Worm (Caenorhabditis elegans) whole organism, L4 larva: ENCODE measurements around the gene inf-1.

ENCODE experiments used
- F10B5.3 ChIP-seq: sonication (generic microtip); optimal IDR thresholded peaks from 2 replicates; lab custom pipeline; 2016; ENCODE audit warnings: mild to moderate bottlenecking, missing genetic modification characterization, missing compliant biosample characterization
- F26F4.8 ChIP-seq: fragments of 200-800 bp; sonication (Bioruptor generic); conservative IDR thresholded peaks from 2 replicates; pipeline ENCODE4 v1.3.6; 2022; ENCODE audit warnings: missing genetic modification characterization, missing compliant biosample characterization
- F44E2.7 ChIP-seq: fragments of 200-800 bp; sonication (Bioruptor generic); IDR thresholded peaks from 2 replicates; pipeline ENCODE4 v2.1.2; 2022; ENCODE audit warnings: missing genetic modification characterization, missing compliant biosample characterization
- R02D3.7 ChIP-seq: fragments of 150-350 bp; sonication (generic microtip); optimal IDR thresholded peaks from 3 replicates; lab custom pipeline; 2014; ENCODE audit warnings: missing biosample characterization, missing genetic modification characterization
- T20F7.1 ChIP-seq: fragments of 200-800 bp; sonication (Bioruptor generic); optimal IDR thresholded peaks from 2 replicates; lab custom pipeline; 2018; ENCODE audit warnings: mild to moderate bottlenecking, missing genetic modification characterization, missing compliant biosample characterization
- Y48G9A.11 ChIP-seq: fragments of 200-800 bp; sonication (Bioruptor generic); IDR thresholded peaks from 2 replicates; pipeline ENCODE4 v1.3.6; 2022; ENCODE audit warnings: missing genetic modification reagents, missing genetic modification characterization, missing compliant biosample characterization
- Y5F2A.4 ChIP-seq: fragments of 200-800 bp; sonication (Bioruptor generic); optimal IDR thresholded peaks from 2 replicates; lab custom pipeline; 2018; ENCODE audit warnings: mild to moderate bottlenecking, missing genetic modification characterization, missing compliant biosample characterization
- Y75B8A.6 ChIP-seq: fragments of 200-800 bp; sonication (Bioruptor generic); IDR thresholded peaks from 2 replicates; pipeline ENCODE4 v1.3.6; 2022; ENCODE audit warnings: missing genetic modification reagents, missing genetic modification characterization, missing compliant biosample characterization
- arid-1 ChIP-seq: fragments of 200-800 bp; sonication (Bioruptor generic); conservative IDR thresholded peaks from 2 replicates; pipeline ENCODE4 v1.3.6; 2022; ENCODE audit warnings: missing genetic modification reagents, missing genetic modification characterization, missing compliant biosample characterization
- attf-4 ChIP-seq: sonication (generic microtip); optimal IDR thresholded peaks from 3 replicates; lab custom pipeline; 2017; ENCODE audit warnings: missing biosample characterization, missing genetic modification characterization
- ceh-20 ChIP-seq: fragments of 200-800 bp; sonication (Bioruptor generic); IDR thresholded peaks from 2 replicates; pipeline ENCODE4 v1.3.6; 2022; ENCODE audit warnings: missing genetic modification reagents, missing genetic modification characterization, missing compliant biosample characterization
- ceh-32 ChIP-seq: sonication (generic microtip); optimal IDR thresholded peaks from 2 replicates; lab custom pipeline; 2016; ENCODE audit warnings: mild to moderate bottlenecking, missing genetic modification characterization, missing compliant biosample characterization; ENCODE audit not compliant: poor library complexity
- ceh-82 ChIP-seq: sonication (generic microtip); optimal IDR thresholded peaks from 2 replicates; lab custom pipeline; 2017; ENCODE audit warnings: missing biosample characterization, missing genetic modification characterization
- ces-1 ChIP-seq: fragments of 150-350 bp; sonication (generic microtip); optimal IDR thresholded peaks from 4 replicates; lab custom pipeline; 2014; ENCODE audit warnings: missing biosample characterization, missing genetic modification reagents, missing genetic modification characterization
- daf-16 ChIP-seq, 3 experiments: sonication (generic microtip); optimal IDR thresholded peaks; 2 replicates each; lab custom pipeline; 2016 to 2017; ENCODE audit warnings: missing genetic modification characterization in 3 of 3, missing genetic modification reagents in 3 of 3, mild to moderate bottlenecking in 2 of 3, missing compliant biosample characterization in 2 of 3, missing biosample characterization in 1 of 3, moderate library complexity in 1 of 3
- daf-8 ChIP-seq: fragments of 200-800 bp; sonication (Bioruptor generic); IDR thresholded peaks from 2 replicates; pipeline ENCODE4 v1.3.6; 2022; ENCODE audit warnings: missing genetic modification characterization, missing compliant biosample characterization
- dmd-6 ChIP-seq: fragments of 200-800 bp; sonication (Bioruptor generic); IDR thresholded peaks from 2 replicates; pipeline ENCODE4 v1.3.6; 2022; ENCODE audit warnings: missing genetic modification reagents, missing genetic modification characterization, missing compliant biosample characterization
- dmd-8 ChIP-seq: fragments of 200-800 bp; sonication (Bioruptor generic); IDR thresholded peaks from 2 replicates; pipeline ENCODE4 v1.3.6; 2022; ENCODE audit warnings: missing genetic modification characterization, missing compliant biosample characterization
- duxl-1 ChIP-seq: sonication (generic microtip); optimal IDR thresholded peaks from 2 replicates; lab custom pipeline; 2016; ENCODE audit warnings: mild to moderate bottlenecking, missing genetic modification characterization, moderate library complexity, missing compliant biosample characterization; ENCODE audit not compliant: poor library complexity
- fkh-10 ChIP-seq: fragments of 150-350 bp; optimal IDR thresholded peaks from 2 replicates; lab custom pipeline; 2014; ENCODE audit warnings: missing biosample characterization, missing genetic modification reagents, missing genetic modification characterization
- hlh-30 ChIP-seq: sonication (generic microtip); optimal IDR thresholded peaks from 2 replicates; lab custom pipeline; 2017; ENCODE audit warnings: antibody characterized with exemption, mild to moderate bottlenecking, missing genetic modification characterization, missing compliant biosample characterization; ENCODE audit not compliant: insufficient read depth
- jun-1 ChIP-seq: fragments of 150-350 bp; optimal IDR thresholded peaks from 2 replicates; lab custom pipeline; 2014; ENCODE audit warnings: missing biosample characterization, missing genetic modification reagents, missing genetic modification characterization
- lim-7 ChIP-seq: fragments of 200-800 bp; sonication (Bioruptor generic); IDR thresholded peaks from 2 replicates; pipeline ENCODE4 v1.3.6; 2022; ENCODE audit warnings: missing genetic modification characterization, missing compliant biosample characterization
- lin-1 ChIP-seq: fragments of 200-800 bp; sonication (Bioruptor generic); IDR thresholded peaks from 2 replicates; pipeline ENCODE4 v1.3.6; 2022; ENCODE audit warnings: missing genetic modification reagents, missing genetic modification characterization, missing compliant biosample characterization
- lin-39 ChIP-seq: fragments of 150-350 bp; optimal IDR thresholded peaks from 2 replicates; lab custom pipeline; 2014; ENCODE audit warnings: missing biosample characterization, missing genetic modification reagents, missing genetic modification characterization
- lsy-2 ChIP-seq, 2 experiments: fragments of 150-350 bp in 1 of 2; sonication (generic microtip) in 1 of 2; optimal IDR thresholded peaks; 2 replicates each; lab custom pipeline; 2014 to 2017; ENCODE audit warnings: missing biosample characterization in 2 of 2, missing genetic modification characterization in 2 of 2
- madf-5 ChIP-seq, 2 experiments: fragments of 200-800 bp; sonication (Bioruptor generic); IDR thresholded peaks; 2 replicates each; pipeline ENCODE4 v1.3.6; 2022; ENCODE audit warnings: missing compliant biosample characterization in 2 of 2, missing genetic modification characterization in 2 of 2
- mdt-29 ChIP-seq: fragments of 200-800 bp; sonication (Bioruptor generic); IDR thresholded peaks from 2 replicates; pipeline ENCODE4 v1.3.6; 2022; ENCODE audit warnings: missing genetic modification reagents, missing genetic modification characterization, missing compliant biosample characterization
- mes-2 ChIP-seq: sonication (generic microtip); optimal IDR thresholded peaks from 2 replicates; lab custom pipeline; 2016; ENCODE audit warnings: missing genotype, mild to moderate bottlenecking, missing genetic modification characterization, missing compliant biosample characterization; ENCODE audit not compliant: poor library complexity, severe bottlenecking
- nhr-102 ChIP-seq: sonication (generic microtip); optimal IDR thresholded peaks from 2 replicates; lab custom pipeline; 2016; ENCODE audit warnings: mild to moderate bottlenecking, missing genetic modification characterization, moderate library complexity, missing compliant biosample characterization
- nhr-11 ChIP-seq: fragments of 150-350 bp; optimal IDR thresholded peaks from 2 replicates; lab custom pipeline; 2014; ENCODE audit warnings: missing biosample characterization, missing genetic modification characterization
- nhr-237 ChIP-seq: sonication (generic microtip); optimal IDR thresholded peaks from 2 replicates; lab custom pipeline; 2017; ENCODE audit warnings: missing biosample characterization, missing genetic modification characterization
- nhr-41 ChIP-seq: fragments of 200-800 bp; sonication (Bioruptor generic); IDR thresholded peaks from 2 replicates; pipeline ENCODE4 v1.3.6; 2022; ENCODE audit warnings: missing genetic modification reagents, missing genetic modification characterization, missing compliant biosample characterization
- nhr-48 ChIP-seq: sonication (generic microtip); optimal IDR thresholded peaks from 2 replicates; lab custom pipeline; 2016; ENCODE audit warnings: mild to moderate bottlenecking, missing genetic modification characterization, missing compliant biosample characterization
- nhr-77 ChIP-seq: fragments of 150-350 bp; optimal IDR thresholded peaks from 2 replicates; lab custom pipeline; 2014; ENCODE audit warnings: missing biosample characterization, missing genetic modification characterization
- pqm-1 ChIP-seq: sonication (generic microtip); optimal IDR thresholded peaks from 2 replicates; lab custom pipeline; 2017; ENCODE audit warnings: missing biosample characterization, missing genetic modification characterization
- rbr-2 ChIP-seq: sonication (generic microtip); optimal IDR thresholded peaks from 2 replicates; lab custom pipeline; 2016; ENCODE audit warnings: missing genotype, missing genetic modification characterization, missing compliant biosample characterization
- sdz-12 ChIP-seq: fragments of 200-800 bp; sonication (Bioruptor generic); optimal IDR thresholded peaks from 2 replicates; lab custom pipeline; 2018; ENCODE audit warnings: mild to moderate bottlenecking, missing genetic modification characterization, missing compliant biosample characterization
- set-16 ChIP-seq: fragments of 200-800 bp; sonication (Bioruptor generic); IDR thresholded peaks from 2 replicates; pipeline ENCODE4 v1.3.6; 2022; ENCODE audit warnings: missing genetic modification reagents, missing genetic modification characterization, missing compliant biosample characterization
- snpc-1.2 ChIP-seq: fragments of 200-800 bp; sonication (Bioruptor generic); IDR thresholded peaks from 2 replicates; pipeline ENCODE4 v1.3.6; 2022; ENCODE audit warnings: missing genetic modification reagents, missing genetic modification characterization, missing compliant biosample characterization
- spr-1 ChIP-seq: sonication (generic microtip); optimal IDR thresholded peaks from 2 replicates; lab custom pipeline; 2016; ENCODE audit warnings: mild to moderate bottlenecking, missing genetic modification characterization, missing compliant biosample characterization
- unc-39 ChIP-seq: sonication (generic microtip); optimal IDR thresholded peaks from 2 replicates; lab custom pipeline; 2017; ENCODE audit warnings: missing biosample characterization, missing genetic modification characterization
- unc-62 ChIP-seq, 3 experiments: fragments of 150-350 bp in 1 of 3; sonication (generic microtip); optimal IDR thresholded peaks in 2 of 3; peaks in 1 of 3; 1 replicate in 1 of 3; 2 replicates in 2 of 3; lab custom pipeline; 2014 to 2017; ENCODE audit warnings: missing biosample characterization in 3 of 3, missing genetic modification characterization in 3 of 3, missing genetic modification reagents in 3 of 3, missing genotype in 1 of 3
- vab-7 ChIP-seq: fragments of 200-800 bp; sonication (Bioruptor generic); IDR thresholded peaks from 2 replicates; pipeline ENCODE4 v1.3.6; 2022; ENCODE audit warnings: missing genetic modification reagents, missing genetic modification characterization, missing compliant biosample characterization
- zfp-2 ChIP-seq: sonication (generic microtip); optimal IDR thresholded peaks from 2 replicates; lab custom pipeline; 2016; ENCODE audit warnings: mild to moderate bottlenecking, missing genetic modification characterization, missing compliant biosample characterization
- zip-2 ChIP-seq: fragments of 150-350 bp; optimal IDR thresholded peaks from 2 replicates; lab custom pipeline; 2014; ENCODE audit warnings: missing biosample characterization, missing genetic modification characterization
- ztf-11 ChIP-seq: fragments of 150-350 bp; optimal IDR thresholded peaks from 2 replicates; lab custom pipeline; 2014; ENCODE audit warnings: missing biosample characterization, missing genetic modification characterization

Gene inf-1

ce11 chrIII:6969781-6970342 lies 39.9 kb downstream of the inf-1 start (continued):
- TF ChIP-seq ceh-32 (tag; lab: Kevin White, UChicago), result no peak
- no peak for TF ChIP-seq pqm-1 (tag; lab: Kevin White, UChicago)
- no peak for TF ChIP-seq daf-16 (GFP tag; optimal IDR thresholded peaks at IDR 0.05; lab: Kevin White, UChicago)
- TF ChIP-seq daf-16 (tag; optimal IDR thresholded peaks at IDR 0.05; lab: Kevin White, UChicago), result peak; percentile 14
- peak; percentile 44 for TF ChIP-seq Y5F2A.4 (GFP tag; lab: Kevin White, UChicago)
- TF ChIP-seq nhr-41 (GFP tag; lab: Robert Waterston, UW), result no peak
- no peak for TF ChIP-seq spr-1 (tag; lab: Kevin White, UChicago)
- peak; percentile 84 for TF ChIP-seq Y48G9A.11 (GFP tag; lab: Robert Waterston, UW)
- TF ChIP-seq hlh-30 (tag; lab: Kevin White, UChicago), result no peak
- no peak for TF ChIP-seq nhr-11
- no peak for TF ChIP-seq F10B5.3 (tag; lab: Kevin White, UChicago)
- TF ChIP-seq T20F7.1 (GFP tag; lab: Kevin White, UChicago), result peak; percentile 32
- TF ChIP-seq rbr-2 (tag; lab: Kevin White, UChicago), result no peak
- no peak for TF ChIP-seq nhr-237 (tag; lab: Kevin White, UChicago)
- no peak for TF ChIP-seq daf-8
- no peak for TF ChIP-seq duxl-1 (tag; lab: Kevin White, UChicago)
- no peak for TF ChIP-seq lin-39 (tag; lab: Kevin White, UChicago)
- TF ChIP-seq lim-7 (GFP tag; lab: Robert Waterston, UW), result peak; percentile 6; the same call in 1 of the 2 replicates
- no peak for TF ChIP-seq ces-1 (GFP tag; lab: Kevin White, UChicago)
- no peak for TF ChIP-seq dmd-6
- TF ChIP-seq mes-2 (tag; lab: Kevin White, UChicago), result peak; percentile 37
- no peak for TF ChIP-seq sdz-12
- TF ChIP-seq mdt-29 (GFP tag; lab: Robert Waterston, UW), result no peak
- TF ChIP-seq nhr-48 (tag; lab: Kevin White, UChicago), result peak; percentile 18
- peak; percentile 25 for TF ChIP-seq R02D3.7 (tag; lab: Kevin White, UChicago)
- TF ChIP-seq zfp-2, result no peak
- TF ChIP-seq Y75B8A.6, result 0 out of 2 replicates have a peak, but pooled peaks have one; percentile 24
- no peak for TF ChIP-seq ztf-11 (tag; lab: Kevin White, UChicago)
- no peak for TF ChIP-seq nhr-102 (tag; lab: Kevin White, UChicago)
- no peak for TF ChIP-seq unc-39 (tag; lab: Kevin White, UChicago)
- no peak for TF ChIP-seq attf-4

- TF ChIP-seq snpc-1.2 (GFP tag; lab: Robert Waterston, UW), result peak; percentile 58
- no peak for TF ChIP-seq vab-7 (GFP tag; lab: Robert Waterston, UW)
- TF ChIP-seq set-16 (GFP tag; lab: Robert Waterston, UW), result peak; percentile 51
- TF ChIP-seq, all 104 proteins: peak for 2
Measured at ce11 chrIII:6970744-6971143, 40.8 kb downstream of the inf-1 start.

DNA sequence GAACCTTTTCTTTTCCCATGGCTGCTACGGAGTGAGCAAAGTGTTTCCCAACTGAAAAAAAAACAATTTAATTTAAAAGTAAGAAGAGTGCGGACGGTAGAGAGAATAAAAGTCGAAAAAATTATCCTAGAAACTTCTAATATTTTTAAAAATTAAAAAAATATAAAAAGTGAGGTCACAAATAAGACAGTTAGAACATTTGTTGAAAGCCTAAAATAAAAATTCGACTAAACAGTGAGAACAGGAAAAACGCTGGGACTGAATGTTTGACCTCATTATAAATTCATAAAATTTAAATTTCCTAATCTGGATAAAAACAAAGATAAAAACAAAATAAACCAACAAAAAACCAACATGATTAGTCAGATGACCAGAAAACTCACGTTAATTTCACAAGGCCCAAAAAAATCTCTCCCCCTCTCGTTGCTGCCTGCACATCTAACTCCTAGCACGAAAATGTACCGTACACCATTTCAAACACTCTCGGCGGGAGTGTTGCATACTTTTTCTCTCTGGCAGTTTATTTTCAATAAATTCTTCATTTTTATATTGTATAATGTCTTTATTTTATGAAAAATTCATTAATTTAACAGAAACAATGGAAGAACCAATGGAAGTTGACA lies 41.8 kb downstream of the inf-1 start, which contains the start of the genes eef-1A.1 and rfc-4:
Gene eef-1A.1, minus strand, starts transcription at position 51 of the 623 bp plus-strand sequence.
Gene rfc-4, plus strand, starts transcription at position 592 of the 623 bp plus-strand sequence.
- no peak for TF ChIP-seq ztf-11 (tag; lab: Kevin White, UChicago)
- no peak for TF ChIP-seq Y75B8A.6
- TF ChIP-seq ces-1 (GFP tag; lab: Kevin White, UChicago), result peak; percentile 54
- TF ChIP-seq arid-1, result peak; percentile 87
- no peak for TF ChIP-seq F26F4.8 (GFP tag; lab: Robert Waterston, UW)
- no peak for TF ChIP-seq madf-5 (GFP tag; IDR thresholded peaks at IDR 0.05; lab: Robert Waterston, UW)
- TF ChIP-seq dmd-8 (GFP tag; lab: Robert Waterston, UW), result no peak
- TF ChIP-seq lin-1 (GFP tag; lab: Robert Waterston, UW), result peak; percentile 75
- TF ChIP-seq unc-62 (GFP tag; optimal IDR thresholded peaks at IDR 0.05 in 1 of 2; lab: Kevin White, UChicago), result peak in 1 of 2 experiments; percentile 99
- no peak for TF ChIP-seq unc-62 (tag; optimal IDR thresholded peaks at IDR 0.05; lab: Kevin White, UChicago)
- peak; percentile 75 for TF ChIP-seq jun-1
- no peak for TF ChIP-seq ceh-82 (tag; lab: Kevin White, UChicago)
- peak; percentile 98 to 100 for TF ChIP-seq lsy-2 (tag; optimal IDR thresholded peaks at IDR 0.05; lab: Kevin White, UChicago)
- TF ChIP-seq zip-2 (tag; lab: Kevin White, UChicago), result peak; percentile 71
- TF ChIP-seq nhr-77 (tag; lab: Kevin White, UChicago), result peak; percentile 98
- no peak for TF ChIP-seq F44E2.7 (GFP tag; lab: Robert Waterston, UW)
- peak; percentile 96 for TF ChIP-seq fkh-10
- peak; percentile 85 for TF ChIP-seq ceh-20 (GFP tag; lab: Robert Waterston, UW)
